Fruit fly (Drosophila melanogaster): ENCODE results near the gene CG6333.
A peak's percentile ranks its signal among the peaks of the same experiment; 100 is the strongest.

CG6333 gene

dm6 chr3L:17430957-17431585 lies 55.0 kb downstream of the CG6333 start (continued):
- TF ChIP-seq Ada2b (GFP tag; IDR thresholded peaks at IDR 0.05) (no peak), schlank (tag; optimal IDR thresholded peaks at IDR 0.05) (no peak), CG13123 (GFP tag; optimal IDR thresholded peaks at IDR 0.05) (no peak), br (optimal IDR thresholded peaks at IDR 0.05) (no peak), CG18599 (GFP tag; optimal IDR thresholded peaks at IDR 0.05) (no peak), Atf-2 (GFP tag; optimal IDR thresholded peaks at IDR 0.05) (no peak), exex (tag; optimal IDR thresholded peaks at IDR 0.05) (peak; percentile 90), CG4282 (GFP tag; optimal IDR thresholded peaks at IDR 0.05) (no peak), CG6854 (GFP tag; optimal IDR thresholded peaks at IDR 0.05) (no peak), run (tag; optimal IDR thresholded peaks at IDR 0.05) (no peak), CG10321 (GFP tag; IDR thresholded peaks at IDR 0.05) (no peak), Jarid2 (GFP tag; optimal IDR thresholded peaks at IDR 0.05) (no peak), CG34224 (GFP tag; IDR thresholded peaks at IDR 0.05; ENCODE audit: partially characterized antibody) (no peak), gro (GFP tag; optimal IDR thresholded peaks at IDR 0.05) (peak; percentile 7), Dbx (GFP tag; IDR thresholded peaks at IDR 0.05) (0 out of 3 replicates have a peak, but pooled peaks have one; percentile 31), aop (GFP tag; IDR thresholded peaks at IDR 0.05) (no peak), CG4404 (GFP tag; IDR thresholded peaks at IDR 0.05) (no peak), maf-S (GFP tag; optimal IDR thresholded peaks at IDR 0.05) (no peak), Scr (GFP tag; IDR thresholded peaks at IDR 0.05; ENCODE audit: partially characterized antibody) (no peak), CG6689 (GFP tag; IDR thresholded peaks at IDR 0.05) (no peak), grn (GFP tag; optimal IDR thresholded peaks at IDR 0.05) (peak; percentile 51), MTF-1 (GFP tag; optimal IDR thresholded peaks at IDR 0.05; ENCODE audit: borderline replicate concordance) (no peak), Xbp1 (GFP tag; optimal IDR thresholded peaks at IDR 0.05) (no peak), CG7928 (GFP tag; optimal IDR thresholded peaks at IDR 0.05) (no peak), Lhr (GFP tag; optimal IDR thresholded peaks at IDR 0.05) (no peak), HLH54F (GFP tag; optimal IDR thresholded peaks at IDR 0.05) (no peak), CG11695 (GFP tag; IDR thresholded peaks at IDR 0.05) (no peak), CG15696 (tag; optimal IDR thresholded peaks at IDR 0.05) (no peak), CG6254 (GFP tag; optimal IDR thresholded peaks at IDR 0.05) (no peak), CG12659 (GFP tag; optimal IDR thresholded peaks at IDR 0.05) (no peak), insv (GFP tag; optimal IDR thresholded peaks at IDR 0.05) (no peak), fd64A (GFP tag; optimal IDR thresholded peaks at IDR 0.05) (no peak), odd (GFP tag; optimal IDR thresholded peaks at IDR 0.05) (no peak), CG11456 (GFP tag; IDR thresholded peaks at IDR 0.05) (no peak), CG14441 (GFP tag; IDR thresholded peaks at IDR 0.05) (peak; percentile 51; the same call in 1 of the 2 replicates), CG2129 (GFP tag; IDR thresholded peaks at IDR 0.05; ENCODE audit: partially characterized antibody) (no peak), tna (GFP tag; IDR thresholded peaks at IDR 0.05; ENCODE audit: partially characterized antibody) (no peak), Mes4 (GFP tag; optimal IDR thresholded peaks at IDR 0.05) (no peak), slbo (GFP tag; IDR thresholded peaks at IDR 0.05) (peak; percentile 43), lilli (GFP tag; optimal IDR thresholded peaks at IDR 0.05) (peak; percentile 14), CG16863 (GFP tag; optimal IDR thresholded peaks at IDR 0.05) (no peak), gt (GFP tag; IDR thresholded peaks at IDR 0.05) (no peak), Drgx (GFP tag; IDR thresholded peaks at IDR 0.05) (no peak), fd102C (GFP tag; optimal IDR thresholded peaks at IDR 0.05) (no peak), wdn (GFP tag; IDR thresholded peaks at IDR 0.05) (no peak), CG7556 (GFP tag; optimal IDR thresholded peaks at IDR 0.05) (no peak), CG4854 (GFP tag; optimal IDR thresholded peaks at IDR 0.05) (no peak), mirr (GFP tag; optimal IDR thresholded peaks at IDR 0.05) (peak; percentile 33), Side (GFP tag; optimal IDR thresholded peaks at IDR 0.05) (no peak), Blimp-1 (GFP tag; optimal IDR thresholded peaks at IDR 0.05) (no peak), CG10431 (GFP tag; optimal IDR thresholded peaks at IDR 0.05) (no peak)

Data from whole organism, embryonic.